Worm (Caenorhabditis elegans) whole organism, young adult: ENCODE measurements around the gene F09G2.2.

Experiments used
- F49E8.2 ChIP-seq: sonication (generic microtip); optimal IDR thresholded peaks from 3 replicates; lab custom pipeline; 2017; ENCODE audit warnings: missing genetic modification characterization, mild to moderate bottlenecking, missing compliant biosample characterization, antibody characterized with exemption, moderate library complexity; ENCODE audit not compliant: insufficient read depth
- Y79H2A.3 ChIP-seq: fragments of 200-800 bp; sonication (Bioruptor generic); conservative IDR thresholded peaks from 2 replicates; pipeline ENCODE4 v1.3.6; 2022; ENCODE audit warnings: missing genetic modification reagents, missing genetic modification characterization, missing compliant biosample characterization
- cebp-1 ChIP-seq, 2 experiments: fragments of 200-800 bp in 1 of 2; sonication (Bioruptor generic) in 1 of 2; sonication (generic microtip) in 1 of 2; IDR thresholded peaks in 1 of 2; optimal IDR thresholded peaks in 1 of 2; 2 replicates each; pipeline versions ENCODE4 v1.3.6 to Lab custom; 2017 to 2022; ENCODE audit warnings: missing compliant biosample characterization in 2 of 2, missing genetic modification characterization in 2 of 2, mild to moderate bottlenecking in 1 of 2, missing genetic modification reagents in 1 of 2, moderate library complexity in 1 of 2
- dpl-1 ChIP-seq: fragments of 150-350 bp; optimal IDR thresholded peaks from 2 replicates; lab custom pipeline; 2014; ENCODE audit warnings: missing biosample characterization, missing genetic modification reagents, missing genetic modification characterization
- hlh-26 ChIP-seq: fragments of 200-800 bp; sonication (Bioruptor generic); conservative IDR thresholded peaks from 2 replicates; pipeline ENCODE4 v1.3.6; 2022; ENCODE audit warnings: missing genetic modification reagents, missing genetic modification characterization, missing compliant biosample characterization
- unc-130 ChIP-seq: sonication (generic microtip); optimal IDR thresholded peaks from 2 replicates; lab custom pipeline; 2016; ENCODE audit warnings: missing genetic modification reagents, missing genetic modification characterization, missing compliant biosample characterization
- unc-62 ChIP-seq: fragments of 150-350 bp; optimal IDR thresholded peaks from 2 replicates; lab custom pipeline; 2014; ENCODE audit warnings: missing biosample characterization, missing genetic modification reagents, missing genetic modification characterization

ce11 chrV:7223941-7224340 is 27.2 kb downstream of the F09G2.2 start, which contains the start of gene C13F10.1:
- TF ChIP-seq unc-130 (GFP tag; lab: Kevin White, UChicago): no peak
- no peak for TF ChIP-seq hlh-26 (GFP tag; lab: Robert Waterston, UW)
- no peak for TF ChIP-seq cebp-1 (GFP tag; IDR thresholded peaks at IDR 0.05; lab: Robert Waterston, UW)
- TF ChIP-seq cebp-1 (tag; optimal IDR thresholded peaks at IDR 0.05; lab: Kevin White, UChicago): peak; percentile 39
- TF ChIP-seq dpl-1: no peak
- no peak for TF ChIP-seq Y79H2A.3 (GFP tag; lab: Robert Waterston, UW)
- no peak for TF ChIP-seq unc-62 (GFP tag; lab: Kevin White, UChicago)
- no peak for TF ChIP-seq F49E8.2 (tag; lab: Kevin White, UChicago)
